Fruit fly (Drosophila melanogaster): Measurements from ENCODE around the gene CG31457.

The CG31457 gene

dm6 chr3R:23126241-23127022, 1.3 kb downstream of the CG31457 start, which contains the start of gene CG31365 (continued):
- TF ChIP-seq Chrac-16 (GFP tag; optimal IDR thresholded peaks at IDR 0.05) (no peak), Side (GFP tag; optimal IDR thresholded peaks at IDR 0.05) (no peak), CG17802 (tag; optimal IDR thresholded peaks at IDR 0.05) (no peak), Hr39 (optimal IDR thresholded peaks at IDR 0.05) (no peak), Hr3 (GFP tag; optimal IDR thresholded peaks at IDR 0.05) (no peak), her (GFP tag; optimal IDR thresholded peaks at IDR 0.05) (no peak), Ada2b (GFP tag; IDR thresholded peaks at IDR 0.05) (no peak), CG12769 (tag; optimal IDR thresholded peaks at IDR 0.05) (no peak), YL-1 (GFP tag; optimal IDR thresholded peaks at IDR 0.05) (peak; percentile 75), ara (GFP tag; IDR thresholded peaks at IDR 0.05) (no peak), CG18764 (GFP tag; optimal IDR thresholded peaks at IDR 0.05) (no peak), sqz (GFP tag; optimal IDR thresholded peaks at IDR 0.05) (no peak), CG10979 (tag; optimal IDR thresholded peaks at IDR 0.05) (no peak), crol (GFP tag; IDR thresholded peaks at IDR 0.05) (no peak), grau (tag; optimal IDR thresholded peaks at IDR 0.05) (no peak), knrl (GFP tag; IDR thresholded peaks at IDR 0.05; ENCODE audit: partially characterized antibody) (no peak), CG18011 (GFP tag; optimal IDR thresholded peaks at IDR 0.05) (no peak), CG4282 (GFP tag; optimal IDR thresholded peaks at IDR 0.05) (no peak), CG3163 (GFP tag; optimal IDR thresholded peaks at IDR 0.05) (no peak), hkb (optimal IDR thresholded peaks at IDR 0.05) (no peak), hkb (GFP tag; IDR thresholded peaks at IDR 0.05) (no peak), Poxn (GFP tag; IDR thresholded peaks at IDR 0.05) (no peak), B-H1 (GFP tag; IDR thresholded peaks at IDR 0.05) (no peak), CG7372 (GFP tag; IDR thresholded peaks at IDR 0.05) (no peak), stc (GFP tag; IDR thresholded peaks at IDR 0.05) (no peak), CG12942 (GFP tag; optimal IDR thresholded peaks at IDR 0.05) (no peak), pfk (GFP tag; optimal IDR thresholded peaks at IDR 0.05) (no peak), Sox102F (GFP tag; optimal IDR thresholded peaks at IDR 0.05) (no peak), CG1792 (GFP tag; optimal IDR thresholded peaks at IDR 0.05) (no peak), Ptx1 (GFP tag; IDR thresholded peaks at IDR 0.05) (no peak), CG6791 (GFP tag; IDR thresholded peaks at IDR 0.05; ENCODE audit: partially characterized antibody) (no peak), Gug (GFP tag; IDR thresholded peaks at IDR 0.05) (no peak), ase (GFP tag; IDR thresholded peaks at IDR 0.05) (no peak), CG12744 (GFP tag; optimal IDR thresholded peaks at IDR 0.05) (no peak), Fer2 (tag; optimal IDR thresholded peaks at IDR 0.05) (no peak), Scr (GFP tag; IDR thresholded peaks at IDR 0.05; ENCODE audit: partially characterized antibody) (peak; percentile 28; the same call in 1 of the 2 replicates), nom (GFP tag; optimal IDR thresholded peaks at IDR 0.05) (no peak), CG10321 (GFP tag; IDR thresholded peaks at IDR 0.05) (peak; percentile 11; the same call in 1 of the 2 replicates), ssp (GFP tag; IDR thresholded peaks at IDR 0.05) (no peak), CG11456 (GFP tag; IDR thresholded peaks at IDR 0.05) (no peak), cad (GFP tag; optimal IDR thresholded peaks at IDR 0.05) (no peak), Dll (GFP tag; IDR thresholded peaks at IDR 0.05; ENCODE audit: partially characterized antibody) (peak; percentile 15; the same call in 1 of the 4 replicates), row (GFP tag; IDR thresholded peaks at IDR 0.05) (peak; percentile 44; the same call in 2 of the 3 replicates), MTF-1 (GFP tag; optimal IDR thresholded peaks at IDR 0.05; ENCODE audit: borderline replicate concordance) (no peak), CG4730 (GFP tag; IDR thresholded peaks at IDR 0.05) (no peak), HLH4C (GFP tag; IDR thresholded peaks at IDR 0.05; ENCODE audit: partially characterized antibody) (no peak; the same call in 2 of the 3 replicates), Pdp1 (GFP tag; optimal IDR thresholded peaks at IDR 0.05) (peak in 1 of 2 experiments; percentile 11), Ravus (GFP tag; IDR thresholded peaks at IDR 0.05) (no peak), CG5953 (GFP tag; IDR thresholded peaks at IDR 0.05) (no peak), ewg (GFP tag; optimal IDR thresholded peaks at IDR 0.05) (no peak), maf-S (GFP tag; optimal IDR thresholded peaks at IDR 0.05) (no peak)
